Worm (Caenorhabditis elegans): ENCODE measurements around the gene C08D8.7.

ce11 chrV:8359113-8359564 lies 18.1 kb downstream of the C08D8.7 start, which contains the start of gene mpdu-1:
- peak; percentile 45 for TF ChIP-seq mep-1 (tag; optimal IDR thresholded peaks at IDR 0.05)
- TF ChIP-seq nhr-237 (tag; optimal IDR thresholded peaks at IDR 0.05): no peak
- TF ChIP-seq nhr-12 (tag; optimal IDR thresholded peaks at IDR 0.05): no peak
- TF ChIP-seq elt-1 (tag; optimal IDR thresholded peaks at IDR 0.05; ENCODE audit: borderline replicate concordance, insufficient read depth): no peak
- peak; percentile 4 for TF ChIP-seq pha-4 (tag; optimal IDR thresholded peaks at IDR 0.05)
- peak; percentile 49 for TF ChIP-seq ces-1 (GFP tag; optimal IDR thresholded peaks at IDR 0.05)
- no peak for TF ChIP-seq lin-13 (tag; optimal IDR thresholded peaks at IDR 0.05)
- no peak for TF ChIP-seq mab-5 (tag; optimal IDR thresholded peaks at IDR 0.05)
- TF ChIP-seq lsy-2 (tag; optimal IDR thresholded peaks at IDR 0.05): peak; percentile 23
- no peak for TF ChIP-seq unc-62 (GFP tag; optimal IDR thresholded peaks at IDR 0.05)
- TF ChIP-seq blmp-1 (tag; optimal IDR thresholded peaks at IDR 0.05): no peak
- TF ChIP-seq sem-2 (GFP tag; optimal IDR thresholded peaks at IDR 0.05): no peak
- TF ChIP-seq zip-8 (tag; optimal IDR thresholded peaks at IDR 0.05): no peak

All from whole organism, mixed stage, embryonic.